Worm (Caenorhabditis elegans): ENCODE measurements around the gene cyp-33C11.

- peak; percentile 99 for TF ChIP-seq ama-1 (optimal IDR thresholded peaks at IDR 0.05)
- peak; percentile 2 for TF ChIP-seq nhr-11 (tag; optimal IDR thresholded peaks at IDR 0.05)
- peak; percentile 93 for TF ChIP-seq aly-2 (tag; optimal IDR thresholded peaks at IDR 0.05)
Measured at ce11 chrV:723895-724352, 11.1 kb upstream of the cyp-33C11 start, which contains the start of gene fbxb-72.

All from whole organism, L3 larva.